Fruit fly (Drosophila melanogaster) whole organism, prepupa: ENCODE results near the gene Ubx.

ENCODE experiments used
- Blimp-1 ChIP-seq: fragments of 200-800 bp; sonication (Bioruptor generic); optimal IDR thresholded peaks from 3 replicates; lab custom pipeline; 2017; ENCODE audit warnings: missing biosample characterization, missing genetic modification characterization, mild to moderate bottlenecking, moderate library complexity, missing genetic modification reagents
- CG11902 ChIP-seq: fragments of 200-800 bp; sonication (Bioruptor generic); optimal IDR thresholded peaks from 3 replicates; lab custom pipeline; 2016; ENCODE audit warnings: missing biosample characterization, missing genetic modification characterization
- CG15336 ChIP-seq: fragments of 200-800 bp; sonication (Bioruptor generic); IDR thresholded peaks from 2 replicates; pipeline ENCODE4 v1.3.6; 2022; ENCODE audit warnings: missing biosample characterization, missing genetic modification characterization
- CG16779 ChIP-seq: fragments of 200-800 bp; sonication (Bioruptor generic); optimal IDR thresholded peaks from 3 replicates; lab custom pipeline; 2017; ENCODE audit warnings: missing biosample characterization, mild to moderate bottlenecking, missing genetic modification characterization
- CG3032 ChIP-seq: fragments of 200-800 bp; optimal IDR thresholded peaks from 2 replicates; lab custom pipeline; 2019; ENCODE audit warnings: missing biosample characterization, mild to moderate bottlenecking, missing genetic modification characterization, moderate library complexity
- CG3919 ChIP-seq: fragments of 200-800 bp; sonication (Bioruptor generic); optimal IDR thresholded peaks from 3 replicates; lab custom pipeline; 2016; ENCODE audit warnings: missing biosample characterization, missing genetic modification characterization
- CG4318 ChIP-seq: fragments of 200-800 bp; sonication (Bioruptor generic); optimal IDR thresholded peaks from 3 replicates; lab custom pipeline; 2017; ENCODE audit warnings: missing biosample characterization, mild to moderate bottlenecking, missing genetic modification characterization
- CG6163 ChIP-seq: fragments of 200-800 bp; sonication (Bioruptor generic); IDR thresholded peaks from 3 replicates; pipeline ENCODE4 v1.3.6; 2022; ENCODE audit warnings: missing biosample characterization, missing genetic modification characterization
- CG6276 ChIP-seq: fragments of 200-800 bp; sonication (Bioruptor generic); optimal IDR thresholded peaks from 2 replicates; lab custom pipeline; 2017; ENCODE audit warnings: missing biosample characterization, mild to moderate bottlenecking, missing genetic modification characterization
- CG6792 ChIP-seq: fragments of 200-800 bp; sonication (Bioruptor generic); optimal IDR thresholded peaks from 3 replicates; lab custom pipeline; 2016; ENCODE audit warnings: missing biosample characterization, missing genetic modification characterization
- CG6808 ChIP-seq: fragments of 200-800 bp; sonication (Bioruptor generic); optimal IDR thresholded peaks from 3 replicates; lab custom pipeline; 2017; ENCODE audit warnings: missing biosample characterization, missing genetic modification characterization, mild to moderate bottlenecking, moderate library complexity, missing genetic modification reagents
- CG7368 ChIP-seq: fragments of 200-800 bp; sonication (Bioruptor generic); optimal IDR thresholded peaks from 3 replicates; lab custom pipeline; 2016; ENCODE audit warnings: missing biosample characterization, missing genetic modification characterization
- CG8119 ChIP-seq: fragments of 200-800 bp; sonication (Bioruptor generic); IDR thresholded peaks from 3 replicates; pipeline ENCODE4 v1.3.6; 2022; ENCODE audit warnings: missing biosample characterization, missing genetic modification characterization
- CG8319 ChIP-seq: fragments of 200-800 bp; sonication (Bioruptor generic); optimal IDR thresholded peaks from 3 replicates; lab custom pipeline; 2016; ENCODE audit warnings: missing biosample characterization, missing genetic modification characterization
- Eip75B ChIP-seq: fragments of 200-800 bp; sonication (Bioruptor generic); optimal IDR thresholded peaks from 3 replicates; lab custom pipeline; 2016; ENCODE audit warnings: missing biosample characterization, missing genetic modification characterization
- Ets21C ChIP-seq: fragments of 200-800 bp; sonication (Bioruptor generic); optimal IDR thresholded peaks from 3 replicates; lab custom pipeline; 2016; ENCODE audit warnings: missing biosample characterization, missing genetic modification characterization
- Ets96B ChIP-seq: fragments of 200-800 bp; optimal IDR thresholded peaks from 2 replicates; lab custom pipeline; 2019; ENCODE audit warnings: missing biosample characterization, mild to moderate bottlenecking, missing genetic modification characterization, moderate library complexity
- Hr4 ChIP-seq: fragments of 200-800 bp; sonication (Bioruptor generic); optimal IDR thresholded peaks from 3 replicates; lab custom pipeline; 2016; ENCODE audit warnings: missing biosample characterization, missing genetic modification characterization
- Lpt ChIP-seq: fragments of 200-800 bp; sonication (Bioruptor generic); optimal IDR thresholded peaks from 3 replicates; lab custom pipeline; 2016; ENCODE audit warnings: missing biosample characterization, missing genetic modification characterization
- Met ChIP-seq: fragments of 200-800 bp; sonication (Bioruptor generic); optimal IDR thresholded peaks from 3 replicates; lab custom pipeline; 2016; ENCODE audit warnings: missing biosample characterization, missing genetic modification characterization
- Smox ChIP-seq: fragments of 200-800 bp; sonication (Bioruptor generic); optimal IDR thresholded peaks from 3 replicates; lab custom pipeline; 2016; ENCODE audit warnings: missing biosample characterization, missing genetic modification characterization
- Sox102F ChIP-seq: fragments of 200-800 bp; sonication (Bioruptor generic); optimal IDR thresholded peaks from 2 replicates; lab custom pipeline; 2016; ENCODE audit warnings: missing biosample characterization, mild to moderate bottlenecking, missing genetic modification characterization
- dac ChIP-seq: fragments of 200-800 bp; sonication (Bioruptor generic); optimal IDR thresholded peaks from 2 replicates; lab custom pipeline; 2017; ENCODE audit warnings: missing biosample characterization, mild to moderate bottlenecking, missing genetic modification characterization
- eg ChIP-seq: fragments of 200-800 bp; sonication (Bioruptor generic); IDR thresholded peaks from 3 replicates; pipeline ENCODE4 v1.3.6; 2022; ENCODE audit warnings: missing biosample characterization, missing genetic modification characterization
- esn ChIP-seq: fragments of 200-800 bp; sonication (Bioruptor generic); optimal IDR thresholded peaks from 2 replicates; lab custom pipeline; 2016; ENCODE audit warnings: missing biosample characterization, mild to moderate bottlenecking, missing genetic modification characterization, moderate library complexity
- fd59A ChIP-seq: fragments of 200-800 bp; sonication (Bioruptor generic); optimal IDR thresholded peaks from 2 replicates; lab custom pipeline; 2017; ENCODE audit warnings: missing biosample characterization, mild to moderate bottlenecking, missing genetic modification characterization, missing genetic modification reagents
- lz ChIP-seq: fragments of 200-800 bp; sonication (Bioruptor generic); optimal IDR thresholded peaks from 3 replicates; lab custom pipeline; 2016; ENCODE audit warnings: missing biosample characterization, missing genetic modification characterization
- net ChIP-seq: fragments of 200-800 bp; sonication (Bioruptor generic); optimal IDR thresholded peaks from 3 replicates; lab custom pipeline; 2016; ENCODE audit warnings: missing biosample characterization, missing genetic modification characterization
- pdm3 ChIP-seq: fragments of 200-800 bp; sonication (Bioruptor generic); optimal IDR thresholded peaks from 3 replicates; lab custom pipeline; 2016; ENCODE audit warnings: missing biosample characterization, missing genetic modification characterization
- ss ChIP-seq, 2 experiments: fragments of 200-800 bp; sonication (Bioruptor generic); optimal IDR thresholded peaks; 2 replicates in 1 of 2; 3 replicates in 1 of 2; lab custom pipeline; 2017 to 2018; ENCODE audit warnings: mild to moderate bottlenecking in 2 of 2, missing biosample characterization in 2 of 2, missing genetic modification characterization in 2 of 2, moderate library complexity in 1 of 2
- svp ChIP-seq: fragments of 200-800 bp; sonication (Bioruptor generic); peaks from one replicate; lab custom pipeline; 2016; ENCODE audit warnings: missing biosample characterization, missing genetic modification characterization
- topi ChIP-seq: fragments of 200-800 bp; sonication (Bioruptor generic); optimal IDR thresholded peaks from 3 replicates; lab custom pipeline; 2016; ENCODE audit warnings: missing biosample characterization, missing genetic modification characterization
- vri ChIP-seq: fragments of 200-800 bp; sonication (Bioruptor generic); optimal IDR thresholded peaks from 3 replicates; lab custom pipeline; 2016; ENCODE audit warnings: missing biosample characterization, mild to moderate bottlenecking, missing genetic modification characterization

Ubx gene

DNA sequence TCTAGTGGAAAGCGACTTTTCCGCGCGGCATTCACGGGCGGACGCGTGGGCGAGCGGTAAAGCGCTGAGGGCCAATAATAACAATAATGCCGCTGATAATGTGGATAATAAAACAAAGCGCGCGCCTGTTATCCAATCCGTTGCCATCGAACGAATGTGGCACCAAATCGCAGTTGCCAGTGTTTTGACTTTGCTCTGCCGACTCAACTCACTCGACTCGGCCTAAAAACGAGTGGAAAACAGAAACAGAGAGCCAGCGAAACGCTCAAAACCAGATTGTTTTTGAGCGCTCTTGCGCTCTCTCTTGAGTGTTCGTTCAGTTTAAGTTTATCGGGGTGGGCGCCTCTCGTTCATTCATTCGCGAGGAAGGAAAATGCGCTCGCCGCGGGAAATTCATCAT lies at the start of gene Ubx:
Ubx (minus strand) TSS at position 158 of the 400 bp plus-strand sequence.
- TF ChIP-seq CG4318 (GFP tag; lab: Kevin White, UChicago) (no peak), CG3032 (tag; lab: Kevin White, UChicago) (no peak), CG6163 (GFP tag; lab: Robert Waterston, UW) (no peak), ss (GFP tag; optimal IDR thresholded peaks at IDR 0.05; lab: Kevin White, UChicago) (no peak), CG11902 (GFP tag; lab: Kevin White, UChicago) (no peak), topi (GFP tag; lab: Kevin White, UChicago) (no peak), CG16779 (tag; lab: Kevin White, UChicago) (no peak), pdm3 (GFP tag; lab: Kevin White, UChicago) (no peak), esn (GFP tag; lab: Kevin White, UChicago) (no peak), Smox (GFP tag; lab: Kevin White, UChicago) (no peak), CG15336 (GFP tag; lab: Robert Waterston, UW) (no peak), CG7368 (GFP tag; lab: Kevin White, UChicago) (no peak)

DNA sequence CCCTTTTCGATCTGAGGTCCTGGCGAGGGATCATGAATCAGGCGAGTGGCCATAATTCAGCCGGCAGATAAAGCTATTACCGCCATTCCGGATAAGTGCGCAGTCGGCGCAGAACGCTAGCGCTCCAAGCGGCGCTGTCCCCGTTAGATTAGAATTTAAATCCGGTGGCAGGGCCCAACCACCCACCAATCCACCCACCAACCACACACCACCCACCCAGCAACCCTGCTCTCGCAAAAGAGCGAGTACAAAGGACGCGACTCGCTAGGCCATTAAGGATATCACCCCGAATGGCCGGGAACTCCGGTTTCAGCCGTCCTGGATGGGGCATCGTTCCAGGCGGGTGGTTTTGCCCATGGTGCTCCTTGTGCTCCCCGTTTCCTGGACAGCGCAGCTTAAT lies 49.8 kb upstream of the Ubx start:
- TF ChIP-seq Ets21C (no peak), svp (peak; percentile 26)

DNA sequence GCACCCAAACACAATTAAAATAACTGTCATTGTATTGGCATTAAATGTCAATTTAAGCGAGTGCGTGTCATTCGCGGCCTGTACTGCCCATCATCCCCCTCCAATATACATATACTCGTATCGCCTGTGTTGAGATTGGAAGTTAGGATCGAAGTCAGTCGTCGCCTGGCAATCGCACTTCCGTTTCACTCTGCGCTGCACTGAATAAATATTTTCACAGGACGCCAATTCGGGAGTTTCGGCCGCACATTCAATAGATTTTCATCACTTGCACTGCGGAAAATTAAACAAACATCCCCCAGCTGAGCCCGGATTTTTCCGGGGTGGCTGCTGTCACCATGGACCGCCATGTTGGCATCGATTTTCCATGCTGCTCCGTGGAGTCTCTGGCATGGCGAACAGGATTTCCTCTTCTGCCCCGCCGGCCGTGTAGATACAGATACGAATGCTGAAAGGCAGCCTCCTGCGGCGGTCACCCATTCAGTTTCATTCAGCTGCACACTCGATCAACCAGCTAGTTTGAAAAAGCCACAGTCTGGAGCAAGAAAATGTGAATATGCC lies 49.0 kb upstream of the Ubx start:
- no peak for TF ChIP-seq lz
- no peak for TF ChIP-seq CG8119
- no peak for TF ChIP-seq dac (GFP tag; lab: Kevin White, UChicago)
- TF ChIP-seq fd59A (GFP tag; lab: Kevin White, UChicago), result no peak
- no peak for TF ChIP-seq CG11902 (GFP tag; lab: Kevin White, UChicago)
- no peak for TF ChIP-seq Met (GFP tag; lab: Kevin White, UChicago)
- TF ChIP-seq esn (GFP tag; lab: Kevin White, UChicago), result no peak
- TF ChIP-seq CG6792 (GFP tag; lab: Kevin White, UChicago), result no peak
- no peak for TF ChIP-seq Ets96B (tag; lab: Kevin White, UChicago)
- TF ChIP-seq CG8319, result no peak

DNA sequence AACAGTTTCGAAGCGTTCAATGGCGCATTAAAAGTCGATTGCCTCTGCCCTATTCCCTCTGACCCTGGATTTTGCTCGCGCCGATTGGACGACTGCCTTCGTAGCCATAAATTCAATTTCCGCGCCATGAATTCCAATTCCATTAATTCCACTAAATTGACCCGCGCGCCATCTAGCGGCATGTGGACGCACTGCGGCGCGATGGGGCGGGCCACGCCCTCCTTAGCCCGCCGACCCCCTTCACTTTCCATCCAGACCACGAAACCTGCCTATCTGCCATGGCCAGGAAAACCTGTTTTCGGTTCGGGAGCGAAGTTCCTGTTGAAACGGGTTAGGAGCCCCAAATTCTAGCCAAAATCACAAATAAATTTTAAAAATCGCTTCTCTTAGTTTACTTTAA lies 48.2 kb upstream of the Ubx start:
- TF ChIP-seq CG6163 (GFP tag; lab: Robert Waterston, UW) (peak; percentile 39; the same call in 1 of the 3 replicates), eg (0 out of 3 replicates have a peak, but pooled peaks have one; percentile 14), CG3919 (GFP tag; lab: Kevin White, UChicago) (peak; percentile 50), Blimp-1 (GFP tag; lab: Kevin White, UChicago) (peak; percentile 18), Hr4 (GFP tag; lab: Kevin White, UChicago) (no peak), Met (GFP tag; lab: Kevin White, UChicago) (peak; percentile 1), CG6808 (GFP tag; lab: Kevin White, UChicago) (no peak), svp (peak; percentile 54), ss (GFP tag; optimal IDR thresholded peaks at IDR 0.05; lab: Kevin White, UChicago) (peak in 1 of 2 experiments; percentile 4)

DNA sequence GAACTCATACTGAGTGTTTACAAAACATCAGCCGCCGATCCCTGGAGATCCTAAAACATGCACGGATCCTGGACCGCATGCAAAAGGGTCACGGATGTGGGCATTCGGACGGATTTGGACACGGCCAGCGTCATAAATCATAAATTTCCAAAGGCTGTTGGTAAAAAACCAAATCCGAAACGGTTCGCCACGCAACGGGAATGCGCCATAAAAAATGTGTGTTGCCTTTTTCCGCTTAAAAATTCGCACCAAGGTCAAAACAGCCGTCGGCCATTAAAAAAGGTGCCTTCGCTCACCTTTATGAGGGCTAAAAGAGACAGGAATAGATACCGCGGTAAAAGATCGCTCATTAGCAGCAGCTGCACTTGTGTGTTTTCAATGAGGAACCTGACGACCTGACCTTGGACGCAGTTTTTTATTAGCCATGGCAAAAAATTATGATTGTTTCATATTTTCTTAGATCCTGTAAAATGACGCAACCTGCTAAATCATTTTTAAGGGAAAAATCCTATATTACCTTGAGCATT lies 39.0 kb upstream of the Ubx start:
- TF ChIP-seq CG8119 (no peak), Lpt (no peak), CG6276 (GFP tag; lab: Kevin White, UChicago) (no peak), Eip75B (GFP tag; lab: Kevin White, UChicago) (no peak), CG8319 (no peak), net (GFP tag; lab: Kevin White, UChicago) (no peak), Ets96B (tag; lab: Kevin White, UChicago) (no peak), Sox102F (GFP tag; lab: Kevin White, UChicago) (no peak), vri (GFP tag; lab: Kevin White, UChicago) (no peak), CG7368 (GFP tag; lab: Kevin White, UChicago) (no peak), svp (no peak), CG11902 (GFP tag; lab: Kevin White, UChicago) (no peak), pdm3 (GFP tag; lab: Kevin White, UChicago) (no peak)
